Fruit fly (Drosophila melanogaster) whole organism, embryonic: ENCODE measurements around the gene CG13896.

Source experiments
- B-H1 ChIP-seq: fragments of 200-800 bp; sonication (Bioruptor generic); IDR thresholded peaks from 3 replicates; pipeline ENCODE4 v1.3.6; 2022; ENCODE audit warnings: missing biosample characterization, missing genetic modification characterization
- Bdp1 ChIP-seq: fragments of 200-800 bp; sonication (Bioruptor generic); optimal IDR thresholded peaks from 3 replicates; lab custom pipeline; 2016; ENCODE audit warnings: missing biosample characterization, missing genetic modification characterization
- C15 ChIP-seq: fragments of 200-800 bp; sonication (Bioruptor generic); IDR thresholded peaks from 3 replicates; pipeline ENCODE4 v1.3.6; 2022; ENCODE audit warnings: missing biosample characterization, missing genetic modification characterization
- CG10209 ChIP-seq: fragments of 200-800 bp; sonication (Bioruptor generic); optimal IDR thresholded peaks from 3 replicates; lab custom pipeline; 2017; ENCODE audit warnings: missing biosample characterization, mild to moderate bottlenecking, missing genetic modification characterization, missing genetic modification reagents
- CG10366 ChIP-seq: fragments of 200-800 bp; sonication (Bioruptor generic); IDR thresholded peaks from 2 replicates; pipeline ENCODE4 v1.3.6; 2022; ENCODE audit warnings: missing biosample characterization, missing genetic modification characterization
- CG11695 ChIP-seq: fragments of 200-800 bp; sonication (Bioruptor generic); IDR thresholded peaks from 3 replicates; pipeline ENCODE4 v1.3.6; 2022; ENCODE audit warnings: missing biosample characterization, missing genetic modification characterization
- CG11723 ChIP-seq: fragments of 200-800 bp; sonication (Bioruptor generic); optimal IDR thresholded peaks from 2 replicates; lab custom pipeline; 2017; ENCODE audit warnings: missing biosample characterization, mild to moderate bottlenecking, missing genetic modification characterization
- CG12744 ChIP-seq: fragments of 200-800 bp; sonication (Bioruptor generic); optimal IDR thresholded peaks from 2 replicates; lab custom pipeline; 2016; ENCODE audit warnings: missing biosample characterization, missing genetic modification characterization
- CG13296 ChIP-seq: fragments of 200-800 bp; sonication (Bioruptor generic); optimal IDR thresholded peaks from 3 replicates; lab custom pipeline; 2018; ENCODE audit warnings: missing biosample characterization, mild to moderate bottlenecking, missing genetic modification characterization
- CG14441 ChIP-seq: fragments of 200-800 bp; sonication (Bioruptor generic); IDR thresholded peaks from 2 replicates; pipeline ENCODE4 v1.3.6; 2022; ENCODE audit warnings: missing biosample characterization, missing genetic modification characterization
- CG14965 ChIP-seq: fragments of 200-800 bp; sonication (Bioruptor generic); optimal IDR thresholded peaks from 2 replicates; lab custom pipeline; 2016; ENCODE audit warnings: missing biosample characterization, missing genetic modification characterization, borderline replicate concordance
- CG15269 ChIP-seq: fragments of 200-800 bp; sonication (Bioruptor generic); optimal IDR thresholded peaks from 2 replicates; lab custom pipeline; 2018; ENCODE audit warnings: missing biosample characterization, mild to moderate bottlenecking, missing genetic modification characterization, moderate library complexity
- CG15514 ChIP-seq: fragments of 200-800 bp; sonication (Bioruptor generic); optimal IDR thresholded peaks from 3 replicates; lab custom pipeline; 2017; ENCODE audit warnings: missing biosample characterization, missing genetic modification characterization, mild to moderate bottlenecking, moderate library complexity, missing genetic modification reagents
- CG16779 ChIP-seq: fragments of 200-800 bp; sonication (Bioruptor generic); IDR thresholded peaks from 2 replicates; pipeline ENCODE4 v1.3.6; 2022; ENCODE audit warnings: missing biosample characterization, missing genetic modification characterization
- CG18476 ChIP-seq: fragments of 200-800 bp; sonication (Bioruptor generic); optimal IDR thresholded peaks from 2 replicates; lab custom pipeline; 2016; ENCODE audit warnings: missing biosample characterization, mild to moderate bottlenecking, missing genetic modification characterization
- CG31388 ChIP-seq: fragments of 200-800 bp; sonication (Bioruptor generic); optimal IDR thresholded peaks from 2 replicates; lab custom pipeline; 2016; ENCODE audit warnings: missing biosample characterization, missing genetic modification characterization
- CG33213 ChIP-seq: fragments of 200-800 bp; sonication (Bioruptor generic); optimal IDR thresholded peaks from 3 replicates; lab custom pipeline; 2016; ENCODE audit warnings: missing biosample characterization, missing genetic modification characterization
- CG34422 ChIP-seq: fragments of 200-800 bp; sonication (Bioruptor generic); IDR thresholded peaks from 3 replicates; pipeline ENCODE4 v1.3.6; 2022; ENCODE audit warnings: missing biosample characterization, missing genetic modification characterization
- CG3726 ChIP-seq: fragments of 200-800 bp; sonication (Bioruptor generic); IDR thresholded peaks from 3 replicates; pipeline ENCODE4, ENCODE4 v1.3.6; 2022; ENCODE audit warnings: missing biosample characterization, missing genetic modification characterization
- CG3847 ChIP-seq: fragments of 200-800 bp; sonication (Bioruptor generic); IDR thresholded peaks from 2 replicates; pipeline ENCODE4 v1.3.6; 2022; ENCODE audit warnings: missing biosample characterization, missing genetic modification characterization
- CG7372 ChIP-seq: fragments of 200-800 bp; sonication (Bioruptor generic); IDR thresholded peaks from 2 replicates; pipeline ENCODE4 v1.3.6; 2022; ENCODE audit warnings: missing biosample characterization, missing genetic modification characterization
- CG8944 ChIP-seq: fragments of 200-800 bp; sonication (Bioruptor generic); optimal IDR thresholded peaks from 3 replicates; lab custom pipeline; 2016; ENCODE audit warnings: missing biosample characterization, missing genetic modification characterization
- CG9932 ChIP-seq: fragments of 200-800 bp; sonication (Bioruptor generic); IDR thresholded peaks from 2 replicates; pipeline ENCODE4 v1.3.6; 2022; ENCODE audit warnings: missing biosample characterization, missing genetic modification characterization
- CHES-1-like ChIP-seq: fragments of 200-800 bp; sonication (Bioruptor generic); optimal IDR thresholded peaks from 2 replicates; lab custom pipeline; 2016; ENCODE audit warnings: missing biosample characterization, missing genetic modification characterization
- Dp ChIP-seq: fragments of 200-800 bp; sonication (Bioruptor generic); optimal IDR thresholded peaks from 2 replicates; lab custom pipeline; 2018; ENCODE audit warnings: missing biosample characterization, mild to moderate bottlenecking, missing genetic modification characterization, moderate library complexity
- Gsc ChIP-seq: fragments of 200-800 bp; sonication (Bioruptor generic); IDR thresholded peaks from 2 replicates; pipeline ENCODE4 v1.3.6; 2022; ENCODE audit warnings: missing biosample characterization, missing genetic modification characterization
- H15 ChIP-seq: fragments of 200-800 bp; sonication (Bioruptor generic); IDR thresholded peaks from 3 replicates; pipeline ENCODE4 v1.3.6; 2022; ENCODE audit warnings: missing biosample characterization, missing genetic modification characterization
- HLHmδ ChIP-seq: fragments of 200-800 bp; sonication (Bioruptor generic); optimal IDR thresholded peaks from 2 replicates; lab custom pipeline; 2018; ENCODE audit warnings: missing biosample characterization, mild to moderate bottlenecking, missing genetic modification characterization, moderate library complexity
- Hey ChIP-seq: fragments of 200-800 bp; sonication (Bioruptor generic); optimal IDR thresholded peaks from 3 replicates; lab custom pipeline; 2018; ENCODE audit warnings: missing biosample characterization, mild to moderate bottlenecking, missing genetic modification characterization
- NK7.1 ChIP-seq: fragments of 200-800 bp; sonication (Bioruptor generic); optimal IDR thresholded peaks from 3 replicates; lab custom pipeline; 2016; ENCODE audit warnings: missing biosample characterization, missing genetic modification characterization
- Nf-YC ChIP-seq: fragments of 200-800 bp; optimal IDR thresholded peaks from 3 replicates; lab custom pipeline; 2019; ENCODE audit warnings: missing biosample characterization, mild to moderate bottlenecking, missing genetic modification characterization, moderate library complexity
- Ravus ChIP-seq: fragments of 200-800 bp; sonication (Bioruptor generic); IDR thresholded peaks from 2 replicates; pipeline ENCODE4 v1.3.6; 2022; ENCODE audit warnings: missing biosample characterization, missing genetic modification characterization
- abd-A ChIP-seq: fragments of 200-800 bp; sonication (Bioruptor generic); optimal IDR thresholded peaks from 3 replicates; lab custom pipeline; 2019; ENCODE audit warnings: missing biosample characterization, mild to moderate bottlenecking, missing genetic modification characterization, moderate library complexity
- bigmax ChIP-seq: fragments of 200-800 bp; sonication (Bioruptor generic); optimal IDR thresholded peaks from 2 replicates; lab custom pipeline; 2018; ENCODE audit warnings: missing biosample characterization, mild to moderate bottlenecking, missing genetic modification characterization
- chn ChIP-seq: fragments of 200-800 bp; sonication (Bioruptor generic); optimal IDR thresholded peaks from 2 replicates; lab custom pipeline; 2016; ENCODE audit warnings: missing biosample characterization, missing genetic modification characterization
- crp ChIP-seq, 2 experiments: fragments of 200-800 bp; sonication (Bioruptor generic); optimal IDR thresholded peaks; 2 replicates in 1 of 2; 3 replicates in 1 of 2; lab custom pipeline; 2017; ENCODE audit warnings: missing biosample characterization in 2 of 2, missing genetic modification characterization in 2 of 2, mild to moderate bottlenecking in 1 of 2, moderate library complexity in 1 of 2
- eyg ChIP-seq: fragments of 200-800 bp; sonication (Bioruptor generic); optimal IDR thresholded peaks from 3 replicates; lab custom pipeline; 2016; ENCODE audit warnings: missing biosample characterization, missing genetic modification characterization
- fd102C ChIP-seq: fragments of 200-800 bp; sonication (Bioruptor generic); optimal IDR thresholded peaks from 2 replicates; lab custom pipeline; 2018; ENCODE audit warnings: missing biosample characterization, mild to moderate bottlenecking, missing genetic modification characterization, moderate library complexity
- fu2 ChIP-seq: fragments of 200-800 bp; sonication (Bioruptor generic); optimal IDR thresholded peaks from 2 replicates; lab custom pipeline; 2016; ENCODE audit warnings: missing biosample characterization, missing genetic modification characterization
- gcm2 ChIP-seq: fragments of 200-800 bp; sonication (Bioruptor generic); optimal IDR thresholded peaks from 2 replicates; lab custom pipeline; 2016; ENCODE audit warnings: missing biosample characterization, missing genetic modification characterization
- gro ChIP-seq: fragments of 200-800 bp; sonication (Bioruptor generic); optimal IDR thresholded peaks from 2 replicates; lab custom pipeline; 2016; ENCODE audit warnings: missing biosample characterization, missing genetic modification characterization
- her ChIP-seq: fragments of 200-800 bp; sonication (Bioruptor generic); optimal IDR thresholded peaks from 2 replicates; lab custom pipeline; 2016; ENCODE audit warnings: missing biosample characterization, missing genetic modification characterization
- jing ChIP-seq: fragments of 200-800 bp; sonication (Bioruptor generic); optimal IDR thresholded peaks from 2 replicates; lab custom pipeline; 2018; ENCODE audit warnings: missing biosample characterization, mild to moderate bottlenecking, missing genetic modification characterization
- lmd ChIP-seq: fragments of 200-800 bp; sonication (Bioruptor generic); IDR thresholded peaks from 2 replicates; pipeline ENCODE4 v1.3.6; 2022; ENCODE audit warnings: missing biosample characterization, missing genetic modification characterization
- nom ChIP-seq: fragments of 200-800 bp; sonication (Bioruptor generic); optimal IDR thresholded peaks from 2 replicates; lab custom pipeline; 2017; ENCODE audit warnings: missing biosample characterization, missing genetic modification characterization, mild to moderate bottlenecking, moderate library complexity, missing genetic modification reagents
- pita ChIP-seq: fragments of 200-800 bp; sonication (Bioruptor generic); optimal IDR thresholded peaks from 2 replicates; lab custom pipeline; 2017; ENCODE audit warnings: missing biosample characterization, mild to moderate bottlenecking, missing genetic modification characterization
- sd ChIP-seq: fragments of 200-800 bp; sonication (Bioruptor generic); optimal IDR thresholded peaks from 3 replicates; lab custom pipeline; 2018; ENCODE audit warnings: missing biosample characterization, mild to moderate bottlenecking, missing genetic modification characterization, moderate library complexity
- sens ChIP-seq: fragments of 200-800 bp; sonication (Bioruptor generic); peaks from one replicate; lab custom pipeline; 2016; ENCODE audit warnings: missing biosample characterization, missing genetic modification characterization
- slp2 ChIP-seq: fragments of 200-800 bp; sonication (Bioruptor generic); optimal IDR thresholded peaks from 2 replicates; lab custom pipeline; 2016; ENCODE audit warnings: missing biosample characterization, missing genetic modification characterization
- twi ChIP-seq: fragments of 200-800 bp; optimal IDR thresholded peaks from 2 replicates; lab custom pipeline; 2019; ENCODE audit warnings: missing biosample characterization, mild to moderate bottlenecking, missing genetic modification characterization, moderate library complexity
- wor ChIP-seq: fragments of 200-800 bp; sonication (Bioruptor generic); IDR thresholded peaks from 2 replicates; pipeline ENCODE4 v1.3.6; 2022; ENCODE audit warnings: missing biosample characterization, missing genetic modification characterization

The CG13896 gene

DNA sequence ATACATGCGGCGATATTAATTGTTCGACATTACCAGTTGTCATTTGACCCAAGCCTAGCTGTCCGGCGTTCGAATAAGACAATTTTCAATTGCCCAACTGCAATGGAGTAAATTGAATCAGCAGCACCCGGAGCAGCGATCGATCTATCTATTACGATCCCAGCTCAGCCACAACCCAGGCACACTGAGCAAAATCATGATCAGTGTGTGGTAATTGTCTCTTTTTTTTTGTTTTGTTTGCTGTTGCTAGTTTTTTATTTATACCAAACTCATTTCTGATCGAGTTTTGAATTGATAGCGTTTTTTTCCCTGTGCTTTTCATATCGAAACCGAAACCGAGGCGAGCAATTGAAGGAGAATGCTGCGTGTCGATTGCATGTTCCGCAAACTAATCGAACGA, 10.2 kb upstream of the CG13896 start (continued):
- peak; percentile 37; the same call in 1 of the 2 replicates for TF ChIP-seq CG14441
- TF ChIP-seq sens (GFP tag; lab: Kevin White, UChicago) = peak; percentile 24
- no peak for TF ChIP-seq nom (GFP tag; lab: Kevin White, UChicago)
- no peak for TF ChIP-seq CG7372 (GFP tag; lab: Robert Waterston, UW)
- TF ChIP-seq sd (tag; lab: Kevin White, UChicago) = no peak
- no peak for TF ChIP-seq NK7.1 (GFP tag; lab: Kevin White, UChicago)
- TF ChIP-seq CG16779 (GFP tag; lab: Robert Waterston, UW) = no peak
- TF ChIP-seq pita (GFP tag; lab: Kevin White, UChicago) = no peak
- no peak for TF ChIP-seq HLHmδ (GFP tag; lab: Kevin White, UChicago)
- TF ChIP-seq H15 (GFP tag; lab: Robert Waterston, UW) = no peak
- no peak for TF ChIP-seq crp (GFP tag; optimal IDR thresholded peaks at IDR 0.05; lab: Kevin White, UChicago)
- no peak for TF ChIP-seq wor (GFP tag; lab: Robert Waterston, UW)

DNA sequence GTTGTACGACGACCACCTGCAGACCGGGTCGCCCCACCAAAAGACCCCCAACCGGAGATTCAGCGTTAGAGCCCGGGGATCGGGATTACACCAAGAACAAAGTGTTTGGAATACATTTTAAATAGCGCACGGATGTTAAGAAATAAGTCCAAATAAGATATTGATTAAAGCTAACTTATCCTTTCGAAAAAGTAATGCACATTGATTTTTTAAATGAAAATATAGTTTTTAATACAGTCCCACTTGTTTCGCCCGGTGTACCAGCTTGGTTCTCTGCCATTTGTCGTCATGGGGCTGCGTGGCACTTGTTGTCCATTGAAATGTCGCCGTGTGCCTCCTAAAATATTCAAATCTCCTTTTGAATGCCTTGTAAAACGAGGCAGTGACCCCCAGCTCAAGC, 9.4 kb upstream of the CG13896 start:
- TF ChIP-seq Ravus (GFP tag; lab: Robert Waterston, UW) (no peak), Dp (GFP tag; lab: Kevin White, UChicago) (no peak), Nf-YC (tag; lab: Kevin White, UChicago) (no peak), fu2 (GFP tag; lab: Kevin White, UChicago) (no peak), eyg (GFP tag; lab: Kevin White, UChicago) (no peak), her (GFP tag; lab: Kevin White, UChicago) (no peak), CG11695 (GFP tag; lab: Robert Waterston, UW) (no peak), CG3726 (GFP tag; lab: Robert Waterston, UW) (no peak), abd-A (tag; lab: Kevin White, UChicago) (no peak), CG10366 (GFP tag; lab: Robert Waterston, UW) (no peak), CG33213 (no peak), lmd (GFP tag; lab: Robert Waterston, UW) (no peak; the same call in 1 of the 2 replicates), twi (tag; lab: Kevin White, UChicago) (no peak), CG12744 (GFP tag; lab: Kevin White, UChicago) (no peak), chn (no peak), CHES-1-like (GFP tag; lab: Kevin White, UChicago) (no peak), slp2 (peak; percentile 19), CG31388 (no peak), jing (GFP tag; lab: Kevin White, UChicago) (no peak), CG10209 (no peak), C15 (GFP tag; lab: Robert Waterston, UW) (no peak), CG9932 (no peak), CG14965 (GFP tag; lab: Kevin White, UChicago) (no peak), CG18476 (GFP tag; lab: Kevin White, UChicago) (no peak), CG15269 (tag; lab: Kevin White, UChicago) (no peak), Bdp1 (no peak), gcm2 (GFP tag; lab: Kevin White, UChicago) (no peak), CG13296 (no peak), CG3847 (GFP tag; lab: Robert Waterston, UW) (no peak), Gsc (GFP tag; lab: Robert Waterston, UW) (no peak), B-H1 (no peak), Hey (tag; lab: Kevin White, UChicago) (no peak), CG8944 (no peak), fd102C (GFP tag; lab: Kevin White, UChicago) (no peak), gro (no peak), bigmax (GFP tag; lab: Kevin White, UChicago) (no peak), CG11723 (GFP tag; lab: Kevin White, UChicago) (no peak), CG34422 (GFP tag; lab: Robert Waterston, UW) (no peak), CG15514 (GFP tag; lab: Kevin White, UChicago) (no peak)
